Fruit fly (Drosophila melanogaster) Kc167 (cell line): Measurements from ENCODE around the gene CG46244.

Experiments used
- h ChIP-seq: fragments of >200 bp; optimal IDR thresholded peaks from 3 replicates; lab custom pipeline; 2018; ENCODE audit warnings: missing external identifiers
- insv ChIP-seq: fragments of >200 bp; optimal IDR thresholded peaks from 3 replicates; lab custom pipeline; 2018; ENCODE audit warnings: missing external identifiers
- psq ChIP-seq: fragments of >200 bp; optimal IDR thresholded peaks from 2 replicates; lab custom pipeline; 2017; ENCODE audit warnings: missing external identifiers

- no peak for TF ChIP-seq h (lab: Kevin White, UChicago)
- TF ChIP-seq insv (lab: Kevin White, UChicago) = no peak
- no peak for TF ChIP-seq psq (lab: Kevin White, UChicago)
These were observed 144.2 kb downstream of the CG46244 start for dm6 chr2L:19750571-19750970.
